Fruit fly (Drosophila melanogaster): ENCODE results near the gene GCC185.
A peak's percentile ranks its signal among the peaks of the same experiment; 100 is the strongest.

Gene GCC185

dm6 chr3R:11962739-11963214 lies 47.8 kb upstream of the GCC185 start, which contains the start of the genes CG3281 and aurA (continued):
- TF ChIP-seq pum (GFP tag; optimal IDR thresholded peaks at IDR 0.05) (peak; percentile 79), CG4282 (GFP tag; optimal IDR thresholded peaks at IDR 0.05) (peak; percentile 36), tx (GFP tag; optimal IDR thresholded peaks at IDR 0.05) (peak; percentile 73), CkIIα-i1 (GFP tag; IDR thresholded peaks at IDR 0.05) (no peak), dimm (GFP tag; IDR thresholded peaks at IDR 0.05) (no peak), gcm2 (GFP tag; optimal IDR thresholded peaks at IDR 0.05) (no peak), knrl (GFP tag; IDR thresholded peaks at IDR 0.05; ENCODE audit: partially characterized antibody) (peak; percentile 99), gce (GFP tag; IDR thresholded peaks at IDR 0.05) (no peak), CG7745 (tag; optimal IDR thresholded peaks at IDR 0.05) (no peak), CG2875 (GFP tag; optimal IDR thresholded peaks at IDR 0.05) (no peak), luna (GFP tag; optimal IDR thresholded peaks at IDR 0.05) (peak; percentile 55), CG31224 (GFP tag; IDR thresholded peaks at IDR 0.05) (peak; percentile 18; the same call in 1 of the 2 replicates), croc (GFP tag; conservative IDR thresholded peaks at IDR 0.05) (peak; percentile 35), Drgx (GFP tag; IDR thresholded peaks at IDR 0.05) (no peak), CG1603 (tag; optimal IDR thresholded peaks at IDR 0.05) (peak; percentile 48), CG12769 (tag; optimal IDR thresholded peaks at IDR 0.05) (no peak), CG2120 (GFP tag; optimal IDR thresholded peaks at IDR 0.05) (peak; percentile 90), CG9437 (GFP tag; optimal IDR thresholded peaks at IDR 0.05) (peak; percentile 9), dan (GFP tag; IDR thresholded peaks at IDR 0.05) (no peak), dpn (GFP tag; optimal IDR thresholded peaks at IDR 0.05) (peak; percentile 72 to 83), HLH54F (GFP tag; optimal IDR thresholded peaks at IDR 0.05) (peak; percentile 80), CG17802 (tag; optimal IDR thresholded peaks at IDR 0.05) (no peak), CG11456 (GFP tag; IDR thresholded peaks at IDR 0.05) (0 out of 3 replicates have a peak, but pooled peaks have one; percentile 64), ham (GFP tag; IDR thresholded peaks at IDR 0.05) (no peak), seq (GFP tag; IDR thresholded peaks at IDR 0.05) (no peak), sug (tag; optimal IDR thresholded peaks at IDR 0.05) (peak; percentile 86), Atf6 (GFP tag; IDR thresholded peaks at IDR 0.05) (peak; percentile 56), so (GFP tag; IDR thresholded peaks at IDR 0.05) (no peak), Tbp (GFP tag; optimal IDR thresholded peaks at IDR 0.05) (peak; percentile 25), Camta (GFP tag; optimal IDR thresholded peaks at IDR 0.05) (peak; percentile 69), CG30431 (GFP tag; optimal IDR thresholded peaks at IDR 0.05) (no peak), grn (GFP tag; optimal IDR thresholded peaks at IDR 0.05) (peak; percentile 92), CG10274 (GFP tag; optimal IDR thresholded peaks at IDR 0.05) (no peak), Hmx (GFP tag; optimal IDR thresholded peaks at IDR 0.05) (peak; percentile 68), wor (GFP tag; IDR thresholded peaks at IDR 0.05) (peak; percentile 16; the same call in 1 of the 2 replicates), CG4730 (GFP tag; IDR thresholded peaks at IDR 0.05) (peak; percentile 36; the same call in 1 of the 2 replicates), CG14667 (GFP tag; IDR thresholded peaks at IDR 0.05) (no peak), twi (tag; optimal IDR thresholded peaks at IDR 0.05) (peak; percentile 75), CG8944 (GFP tag; optimal IDR thresholded peaks at IDR 0.05) (peak; percentile 74), HmgZ (tag; optimal IDR thresholded peaks at IDR 0.05) (peak; percentile 66), al (GFP tag; IDR thresholded peaks at IDR 0.05) (peak; percentile 80), CG32767 (GFP tag; IDR thresholded peaks at IDR 0.05) (peak; percentile 31; the same call in 1 of the 2 replicates), Nf-YB (GFP tag; optimal IDR thresholded peaks at IDR 0.05) (peak; percentile 45), stwl (tag; optimal IDR thresholded peaks at IDR 0.05) (peak; percentile 92), CG43689 (GFP tag; IDR thresholded peaks at IDR 0.05) (no peak), Dll (GFP tag; IDR thresholded peaks at IDR 0.05; ENCODE audit: partially characterized antibody) (peak; percentile 99), Asciz (GFP tag; optimal IDR thresholded peaks at IDR 0.05) (no peak), TFAM (GFP tag; optimal IDR thresholded peaks at IDR 0.05) (no peak), inv (GFP tag; IDR thresholded peaks at IDR 0.05; ENCODE audit: partially characterized antibody) (peak; percentile 97), Hr3 (GFP tag; optimal IDR thresholded peaks at IDR 0.05) (peak; percentile 78), zen (tag; optimal IDR thresholded peaks at IDR 0.05) (peak; percentile 75), CG2712 (tag; optimal IDR thresholded peaks at IDR 0.05) (peak; percentile 85)

All from whole organism, embryonic.